Fruit fly (Drosophila melanogaster) whole organism, embryonic: ENCODE measurements around the gene CG44001.

ENCODE experiments used
- Atf-2 ChIP-seq: fragments of 200-800 bp; sonication (Bioruptor generic); optimal IDR thresholded peaks from 2 replicates; lab custom pipeline; 2016; ENCODE audit warnings: missing biosample characterization, missing genetic modification characterization
- Bteb2 ChIP-seq: fragments of 200-800 bp; sonication (Bioruptor generic); optimal IDR thresholded peaks from 2 replicates; lab custom pipeline; 2016; ENCODE audit warnings: missing biosample characterization, missing genetic modification characterization
- CG11093 ChIP-seq: fragments of 200-800 bp; sonication (Bioruptor generic); IDR thresholded peaks from 3 replicates; pipeline ENCODE4 v1.3.6; 2022; ENCODE audit warnings: missing biosample characterization, missing genetic modification characterization
- CG11456 ChIP-seq: fragments of 200-800 bp; sonication (Bioruptor generic); IDR thresholded peaks from 3 replicates; pipeline ENCODE4 v1.3.6; 2022; ENCODE audit warnings: missing biosample characterization, missing genetic modification characterization
- CG11560 ChIP-seq: fragments of 200-800 bp; sonication (Bioruptor generic); IDR thresholded peaks from 3 replicates; pipeline ENCODE4 v1.3.6; 2022; ENCODE audit warnings: missing biosample characterization, missing genetic modification characterization
- CG1233 ChIP-seq: fragments of 200-800 bp; sonication (Bioruptor generic); optimal IDR thresholded peaks from 4 replicates; lab custom pipeline; 2018; ENCODE audit warnings: missing biosample characterization, mild to moderate bottlenecking, missing genetic modification characterization
- CG13775 ChIP-seq: fragments of 200-800 bp; sonication (Bioruptor generic); optimal IDR thresholded peaks from 3 replicates; lab custom pipeline; 2017; ENCODE audit warnings: missing biosample characterization, mild to moderate bottlenecking, missing genetic modification characterization
- CG14667 ChIP-seq: fragments of 200-800 bp; sonication (Bioruptor generic); IDR thresholded peaks from 2 replicates; pipeline ENCODE4 v1.3.6; 2022; ENCODE audit warnings: missing biosample characterization, missing genetic modification characterization
- CG15073 ChIP-seq: fragments of 200-800 bp; sonication (Bioruptor generic); optimal IDR thresholded peaks from 2 replicates; lab custom pipeline; 2016; ENCODE audit warnings: missing biosample characterization, missing genetic modification characterization
- CG17328 ChIP-seq: fragments of 200-800 bp; sonication (Bioruptor generic); IDR thresholded peaks from 2 replicates; pipeline ENCODE4 v1.3.6; 2022; ENCODE audit warnings: missing biosample characterization, missing genetic modification characterization
- CG17802 ChIP-seq: fragments of 200-800 bp; sonication (Bioruptor generic); optimal IDR thresholded peaks from 2 replicates; lab custom pipeline; 2018; ENCODE audit warnings: missing biosample characterization, mild to moderate bottlenecking, missing genetic modification characterization, moderate library complexity
- CG2129 ChIP-seq: fragments of 200-800 bp; sonication (Bioruptor generic); IDR thresholded peaks from 2 replicates; pipeline ENCODE4 v1.3.6; 2022; ENCODE audit warnings: missing biosample characterization, missing genetic modification characterization; ENCODE audit not compliant: partially characterized antibody
- CG31365 ChIP-seq: fragments of 200-800 bp; sonication (Bioruptor generic); optimal IDR thresholded peaks from 2 replicates; lab custom pipeline; 2018; ENCODE audit warnings: missing biosample characterization, mild to moderate bottlenecking, missing genetic modification characterization
- CG3407 ChIP-seq: fragments of 200-800 bp; sonication (Bioruptor generic); optimal IDR thresholded peaks from 2 replicates; lab custom pipeline; 2018; ENCODE audit warnings: missing biosample characterization, mild to moderate bottlenecking, missing genetic modification characterization
- CG4360 ChIP-seq: fragments of 200-800 bp; sonication (Bioruptor generic); IDR thresholded peaks from 2 replicates; pipeline ENCODE4 v1.3.6; 2022; ENCODE audit warnings: missing biosample characterization, missing genetic modification characterization
- CG4730 ChIP-seq: fragments of 200-800 bp; sonication (Bioruptor generic); IDR thresholded peaks from 2 replicates; pipeline ENCODE4 v1.3.6; 2022; ENCODE audit warnings: missing biosample characterization, missing genetic modification characterization
- CG8089 ChIP-seq: fragments of 200-800 bp; sonication (Bioruptor generic); optimal IDR thresholded peaks from 3 replicates; lab custom pipeline; 2016; ENCODE audit warnings: missing biosample characterization, missing genetic modification characterization
- CG9215 ChIP-seq: fragments of 200-800 bp; sonication (Bioruptor generic); IDR thresholded peaks from 2 replicates; pipeline ENCODE4 v1.3.6; 2022; ENCODE audit warnings: missing biosample characterization, missing genetic modification characterization
- CG9727 ChIP-seq: fragments of 200-800 bp; sonication (Bioruptor generic); optimal IDR thresholded peaks from 3 replicates; lab custom pipeline; 2017; ENCODE audit warnings: missing biosample characterization, mild to moderate bottlenecking, missing genetic modification characterization
- Camta ChIP-seq: fragments of 200-800 bp; sonication (Bioruptor generic); optimal IDR thresholded peaks from 2 replicates; lab custom pipeline; 2016; ENCODE audit warnings: missing biosample characterization, missing genetic modification characterization
- D19A ChIP-seq: fragments of 200-800 bp; optimal IDR thresholded peaks from 3 replicates; lab custom pipeline; 2019; ENCODE audit warnings: missing biosample characterization, mild to moderate bottlenecking, missing genetic modification characterization, moderate library complexity
- Dbx ChIP-seq: fragments of 200-800 bp; sonication (Bioruptor generic); IDR thresholded peaks from 3 replicates; pipeline ENCODE4 v1.3.6; 2022; ENCODE audit warnings: missing biosample characterization, missing genetic modification characterization
- Dip3 ChIP-seq: fragments of 200-800 bp; sonication (Bioruptor generic); optimal IDR thresholded peaks from 3 replicates; lab custom pipeline; 2016; ENCODE audit warnings: missing biosample characterization, missing genetic modification characterization
- E2f1 ChIP-seq: fragments of 200-800 bp; sonication (Bioruptor generic); IDR thresholded peaks from 2 replicates; pipeline ENCODE4 v1.3.6; 2022; ENCODE audit warnings: missing biosample characterization, missing genetic modification characterization
- Elba2 ChIP-seq: fragments of 200-800 bp; sonication (Bioruptor generic); optimal IDR thresholded peaks from 3 replicates; lab custom pipeline; 2016; ENCODE audit warnings: missing biosample characterization, missing genetic modification characterization
- GATAe ChIP-seq: fragments of 200-800 bp; sonication (Bioruptor generic); conservative IDR thresholded peaks from 2 replicates; pipeline ENCODE4 v1.3.6; 2022; ENCODE audit warnings: missing biosample characterization, missing genetic modification characterization
- HLHmδ ChIP-seq: fragments of 200-800 bp; sonication (Bioruptor generic); optimal IDR thresholded peaks from 2 replicates; lab custom pipeline; 2018; ENCODE audit warnings: missing biosample characterization, mild to moderate bottlenecking, missing genetic modification characterization, moderate library complexity
- Hmr ChIP-seq: fragments of 200-800 bp; sonication (Bioruptor generic); optimal IDR thresholded peaks from 3 replicates; lab custom pipeline; 2017; ENCODE audit warnings: mild to moderate bottlenecking, missing biosample characterization, missing genetic modification reagents, missing genetic modification characterization
- Hr3 ChIP-seq: fragments of 200-800 bp; sonication (Bioruptor generic); optimal IDR thresholded peaks from 3 replicates; lab custom pipeline; 2016; ENCODE audit warnings: missing biosample characterization, missing genetic modification characterization
- Max ChIP-seq: fragments of 200-800 bp; sonication (Bioruptor generic); optimal IDR thresholded peaks from 2 replicates; lab custom pipeline; 2016; ENCODE audit warnings: missing biosample characterization, mild to moderate bottlenecking, missing genetic modification characterization
- Mrtf ChIP-seq: fragments of 200-800 bp; sonication (Bioruptor generic); IDR thresholded peaks from 3 replicates; pipeline ENCODE4 v1.3.6; 2022; ENCODE audit warnings: missing biosample characterization, missing genetic modification characterization
- Nf-YB ChIP-seq: fragments of 200-800 bp; sonication (Bioruptor generic); optimal IDR thresholded peaks from 3 replicates; lab custom pipeline; 2019; ENCODE audit warnings: missing biosample characterization, mild to moderate bottlenecking, missing genetic modification characterization, moderate library complexity
- Poxn ChIP-seq: fragments of 200-800 bp; sonication (Bioruptor generic); IDR thresholded peaks from 2 replicates; pipeline ENCODE4 v1.3.6; 2022; ENCODE audit warnings: missing biosample characterization, missing genetic modification characterization
- Rx ChIP-seq: fragments of 200-800 bp; sonication (Bioruptor generic); IDR thresholded peaks from 2 replicates; pipeline ENCODE4 v1.3.6; 2022; ENCODE audit warnings: missing biosample characterization, missing genetic modification characterization
- az2 ChIP-seq: fragments of 200-800 bp; sonication (Bioruptor generic); optimal IDR thresholded peaks from 3 replicates; lab custom pipeline; 2016; ENCODE audit warnings: missing biosample characterization, missing genetic modification characterization
- danr ChIP-seq: fragments of 200-800 bp; sonication (Bioruptor generic); IDR thresholded peaks from 2 replicates; pipeline ENCODE4 v1.3.6; 2022; ENCODE audit warnings: missing biosample characterization, missing genetic modification characterization
- emc ChIP-seq: fragments of 200-800 bp; sonication (Bioruptor generic); optimal IDR thresholded peaks from 2 replicates; lab custom pipeline; 2016; ENCODE audit warnings: missing biosample characterization, missing genetic modification characterization
- h ChIP-seq: fragments of >200 bp; optimal IDR thresholded peaks from 2 replicates; lab custom pipeline; 2017
- mam ChIP-seq: fragments of 200-800 bp; sonication (Bioruptor generic); optimal IDR thresholded peaks from 3 replicates; lab custom pipeline; 2016; ENCODE audit warnings: missing biosample characterization, missing genetic modification characterization
- mirr ChIP-seq: fragments of 200-800 bp; sonication (Bioruptor generic); optimal IDR thresholded peaks from 3 replicates; lab custom pipeline; 2018; ENCODE audit warnings: missing biosample characterization, mild to moderate bottlenecking, missing genetic modification characterization
- nau ChIP-seq: fragments of 200-800 bp; sonication (Bioruptor generic); optimal IDR thresholded peaks from 3 replicates; lab custom pipeline; 2017; ENCODE audit warnings: missing biosample characterization, mild to moderate bottlenecking, missing genetic modification characterization, missing genetic modification reagents
- nmo ChIP-seq: fragments of 200-800 bp; sonication (Bioruptor generic); optimal IDR thresholded peaks from 2 replicates; lab custom pipeline; 2018; ENCODE audit warnings: missing biosample characterization, mild to moderate bottlenecking, missing genetic modification characterization, moderate library complexity
- p53 ChIP-seq: fragments of 200-800 bp; sonication (Bioruptor generic); optimal IDR thresholded peaks from 2 replicates; lab custom pipeline; 2016; ENCODE audit warnings: missing biosample characterization, missing genetic modification characterization
- pita ChIP-seq: fragments of 200-800 bp; sonication (Bioruptor generic); optimal IDR thresholded peaks from 2 replicates; lab custom pipeline; 2017; ENCODE audit warnings: missing biosample characterization, mild to moderate bottlenecking, missing genetic modification characterization
- rib ChIP-seq: fragments of 200-800 bp; sonication (Bioruptor generic); IDR thresholded peaks from 2 replicates; pipeline ENCODE4 v1.3.6; 2022; ENCODE audit warnings: missing biosample characterization, missing genetic modification characterization
- sima ChIP-seq: fragments of 200-800 bp; sonication (Bioruptor generic); optimal IDR thresholded peaks from 2 replicates; lab custom pipeline; 2016; ENCODE audit warnings: missing biosample characterization, missing genetic modification characterization
- slou ChIP-seq: fragments of 200-800 bp; sonication (Bioruptor generic); optimal IDR thresholded peaks from 3 replicates; lab custom pipeline; 2016; ENCODE audit warnings: missing biosample characterization, missing genetic modification characterization
- sr ChIP-seq: fragments of 200-800 bp; sonication (Bioruptor generic); IDR thresholded peaks from 3 replicates; pipeline ENCODE4 v1.3.6; 2022; ENCODE audit warnings: missing biosample characterization, missing genetic modification characterization
- toy ChIP-seq: fragments of 200-800 bp; sonication (Bioruptor generic); IDR thresholded peaks from 2 replicates; pipeline ENCODE4 v1.3.6; 2022; ENCODE audit warnings: missing biosample characterization, missing genetic modification characterization
- trh ChIP-seq: fragments of 200-800 bp; sonication (Bioruptor generic); optimal IDR thresholded peaks from 2 replicates; lab custom pipeline; 2016; ENCODE audit warnings: missing biosample characterization, missing genetic modification characterization
- vnd ChIP-seq: fragments of 200-800 bp; sonication (Bioruptor generic); IDR thresholded peaks from 3 replicates; pipeline ENCODE4 v1.3.6; 2022; ENCODE audit warnings: missing biosample characterization, missing genetic modification characterization; ENCODE audit not compliant: partially characterized antibody

The CG44001 gene

DNA sequence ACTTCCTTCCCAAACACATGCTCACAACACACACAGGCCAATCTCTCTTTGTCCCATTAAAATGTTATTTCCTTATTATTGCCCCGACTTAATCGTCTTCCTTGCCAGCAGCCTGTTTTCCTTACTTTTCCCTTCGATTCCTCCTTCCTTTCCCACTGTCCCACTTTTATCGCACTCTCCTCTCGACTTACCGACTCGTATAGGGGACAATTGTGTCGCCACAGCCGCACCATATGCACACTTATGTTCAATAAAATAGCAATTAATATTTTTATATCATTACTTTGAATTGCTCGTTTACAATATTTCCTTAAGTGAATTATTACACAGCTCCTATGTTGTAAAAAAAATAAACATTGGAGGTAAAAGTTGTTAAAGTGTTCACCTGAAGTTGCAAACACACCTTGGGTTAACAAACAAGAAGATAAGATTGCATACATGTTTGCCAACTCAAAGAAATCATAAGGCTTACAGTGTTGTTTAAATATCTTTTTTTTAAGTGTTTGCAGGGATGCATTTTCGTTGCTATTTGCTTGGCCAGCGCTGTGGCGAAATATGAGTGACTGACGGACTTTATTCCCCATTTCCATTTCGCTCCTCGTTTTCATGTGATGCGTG is 43.9 kb downstream of the CG44001 start (continued):
- TF ChIP-seq CG31365 (tag; lab: Kevin White, UChicago), result peak; percentile 49
- TF ChIP-seq CG8089 (GFP tag; lab: Kevin White, UChicago), result peak; percentile 58
- TF ChIP-seq slou, result peak; percentile 81
- TF ChIP-seq E2f1 (GFP tag; lab: Robert Waterston, UW), result no peak
- TF ChIP-seq Dbx (GFP tag; lab: Robert Waterston, UW), result no peak; the same call in 2 of the 3 replicates
- peak; percentile 85 for TF ChIP-seq nmo
- peak; percentile 66 for TF ChIP-seq Nf-YB
- TF ChIP-seq Bteb2, result peak; percentile 53
- TF ChIP-seq Atf-2 (GFP tag; lab: Kevin White, UChicago), result peak; percentile 62
- TF ChIP-seq trh (GFP tag; lab: Kevin White, UChicago), result peak; percentile 51
- TF ChIP-seq CG17802 (tag; lab: Kevin White, UChicago), result peak; percentile 34
- TF ChIP-seq Hr3, result peak; percentile 48
- TF ChIP-seq nau (GFP tag; lab: Kevin White, UChicago), result peak; percentile 86
- no peak for TF ChIP-seq vnd (GFP tag; lab: Robert Waterston, UW)
- peak; percentile 40; the same call in 1 of the 2 replicates for TF ChIP-seq CG14667 (GFP tag; lab: Robert Waterston, UW)
- no peak for TF ChIP-seq HLHmδ (GFP tag; lab: Kevin White, UChicago)
- TF ChIP-seq toy (GFP tag; lab: Robert Waterston, UW), result no peak
- peak; percentile 48 for TF ChIP-seq mirr (GFP tag; lab: Kevin White, UChicago)
- TF ChIP-seq danr, result peak; percentile 42; the same call in 1 of the 2 replicates
- no peak for TF ChIP-seq GATAe (GFP tag; lab: Robert Waterston, UW)
- no peak for TF ChIP-seq CG2129 (GFP tag; lab: Robert Waterston, UW)
- no peak for TF ChIP-seq CG11560 (tag; lab: Robert Waterston, UW)
- TF ChIP-seq pita (GFP tag; lab: Kevin White, UChicago), result no peak
- TF ChIP-seq p53 (GFP tag; lab: Kevin White, UChicago), result no peak
- peak; percentile 26 for TF ChIP-seq sima (GFP tag; lab: Kevin White, UChicago)
- TF ChIP-seq CG11456 (GFP tag; lab: Robert Waterston, UW), result 0 out of 3 replicates have a peak, but pooled peaks have one; percentile 7
- TF ChIP-seq CG4360 (GFP tag; lab: Robert Waterston, UW), result 0 out of 2 replicates have a peak, but pooled peaks have one; percentile 19
- TF ChIP-seq Elba2 (GFP tag; lab: Kevin White, UChicago), result no peak
- TF ChIP-seq sr (GFP tag; lab: Robert Waterston, UW), result no peak
- no peak; the same call in 2 of the 3 replicates for TF ChIP-seq Mrtf
- TF ChIP-seq CG9727 (GFP tag; lab: Kevin White, UChicago), result peak; percentile 82
- peak; percentile 27; the same call in 1 of the 2 replicates for TF ChIP-seq CG9215 (GFP tag; lab: Robert Waterston, UW)
- peak; percentile 55 for TF ChIP-seq Camta (GFP tag; lab: Kevin White, UChicago)
- peak; percentile 66 for TF ChIP-seq CG3407 (GFP tag; lab: Kevin White, UChicago)
- TF ChIP-seq CG4730 (GFP tag; lab: Robert Waterston, UW), result no peak
- peak; percentile 78 for TF ChIP-seq Hmr (GFP tag; lab: Kevin White, UChicago)
- peak; percentile 78 for TF ChIP-seq CG1233
- peak; percentile 59 for TF ChIP-seq mam (GFP tag; lab: Kevin White, UChicago)
- peak; percentile 62 for TF ChIP-seq Rx (GFP tag; lab: Robert Waterston, UW)
- 0 out of 3 replicates have a peak, but pooled peaks have one; percentile 25 for TF ChIP-seq CG11093 (GFP tag; lab: Robert Waterston, UW)
- peak; percentile 26 for TF ChIP-seq Dip3
- peak; percentile 46 for TF ChIP-seq emc (GFP tag; lab: Kevin White, UChicago)
- peak; percentile 13 for TF ChIP-seq CG15073 (GFP tag; lab: Kevin White, UChicago)
- peak; percentile 78 for TF ChIP-seq az2 (GFP tag; lab: Kevin White, UChicago)
- no peak for TF ChIP-seq h (lab: Kevin White, UChicago)
- TF ChIP-seq rib, result 0 out of 2 replicates have a peak, but pooled peaks have one; percentile 33
- TF ChIP-seq D19A (tag; lab: Kevin White, UChicago), result peak; percentile 76
- peak; percentile 63 for TF ChIP-seq CG17328
- peak; percentile 79 for TF ChIP-seq Max (GFP tag; lab: Kevin White, UChicago)
- no peak for TF ChIP-seq Poxn (GFP tag; lab: Robert Waterston, UW)
- TF ChIP-seq CG13775, result peak; percentile 72
